Worm (Caenorhabditis elegans) whole organism, L2 larva: ENCODE results near the gene pan-1.
A peak's percentile ranks its signal among the peaks of the same experiment; 100 is the strongest.

Experiments used
- C34F6.9 ChIP-seq: fragments of 150-350 bp; optimal IDR thresholded peaks from 2 replicates; lab custom pipeline; 2014; ENCODE audit warnings: missing biosample characterization, missing genetic modification characterization
- F13H6.1 ChIP-seq: sonication (generic microtip); optimal IDR thresholded peaks from 2 replicates; lab custom pipeline; 2016; ENCODE audit warnings: missing genetic modification characterization, missing compliant biosample characterization
- R02D3.7 ChIP-seq: fragments of 150-350 bp; optimal IDR thresholded peaks from 2 replicates; lab custom pipeline; 2014; ENCODE audit warnings: missing biosample characterization, missing genetic modification characterization
- Y55F3AM.14 ChIP-seq: fragments of 200-800 bp; sonication (Bioruptor generic); optimal IDR thresholded peaks from 2 replicates; lab custom pipeline; 2018; ENCODE audit warnings: mild to moderate bottlenecking, missing genetic modification characterization, missing compliant biosample characterization
- ZK546.5 ChIP-seq: sonication (generic microtip); optimal IDR thresholded peaks from 2 replicates; lab custom pipeline; 2017; ENCODE audit warnings: missing biosample characterization, missing genetic modification characterization
- alr-1 ChIP-seq: fragments of 150-350 bp; optimal IDR thresholded peaks from 2 replicates; lab custom pipeline; 2014; ENCODE audit warnings: missing biosample characterization, missing genetic modification characterization
- ceh-82 ChIP-seq: fragments of 150-350 bp; optimal IDR thresholded peaks from 2 replicates; lab custom pipeline; 2014; ENCODE audit warnings: missing biosample characterization, missing genetic modification characterization
- crh-2 ChIP-seq: sonication (generic microtip); optimal IDR thresholded peaks from 2 replicates; lab custom pipeline; 2017; ENCODE audit warnings: missing biosample characterization, missing genetic modification characterization
- egl-27 ChIP-seq: sonication (generic microtip); optimal IDR thresholded peaks from 3 replicates; lab custom pipeline; 2017; ENCODE audit warnings: missing biosample characterization, missing genetic modification reagents, missing genetic modification characterization
- elt-1 ChIP-seq: fragments of 150-350 bp; optimal IDR thresholded peaks from 2 replicates; lab custom pipeline; 2014; ENCODE audit warnings: missing biosample characterization, missing genetic modification characterization
- elt-3 ChIP-seq: sonication (generic microtip); optimal IDR thresholded peaks from 2 replicates; lab custom pipeline; 2017; ENCODE audit warnings: missing biosample characterization, missing genetic modification characterization
- fos-1 ChIP-seq: fragments of 150-350 bp; optimal IDR thresholded peaks from 2 replicates; lab custom pipeline; 2014; ENCODE audit warnings: missing biosample characterization, missing genetic modification characterization
- gmeb-1 ChIP-seq: fragments of 150-350 bp; optimal IDR thresholded peaks from 2 replicates; lab custom pipeline; 2014; ENCODE audit warnings: missing biosample characterization, missing genetic modification characterization
- lin-11 ChIP-seq: fragments of 150-350 bp; sonication (generic microtip); optimal IDR thresholded peaks from 2 replicates; lab custom pipeline; 2014; ENCODE audit warnings: missing biosample characterization, missing genetic modification characterization, inconsistent platforms, mixed read lengths
- lin-13 ChIP-seq: fragments of 150-350 bp; optimal IDR thresholded peaks from 2 replicates; lab custom pipeline; 2014; ENCODE audit warnings: missing biosample characterization, missing genetic modification reagents, missing genetic modification characterization
- lin-39 ChIP-seq: fragments of 150-350 bp; optimal IDR thresholded peaks from 2 replicates; lab custom pipeline; 2014; ENCODE audit warnings: missing biosample characterization, missing genetic modification reagents, missing genetic modification characterization
- lsy-2 ChIP-seq, 2 experiments: fragments of 150-350 bp in 1 of 2; sonication (generic microtip) in 1 of 2; optimal IDR thresholded peaks; 2 replicates each; lab custom pipeline; 2014 to 2017; ENCODE audit warnings: missing biosample characterization in 2 of 2, missing genetic modification characterization in 2 of 2
- mbf-1 ChIP-seq: sonication (generic microtip); optimal IDR thresholded peaks from 2 replicates; lab custom pipeline; 2017; ENCODE audit warnings: missing biosample characterization, missing genetic modification characterization
- mdl-1 ChIP-seq, 2 experiments: fragments of 150-350 bp in 1 of 2; sonication (generic microtip) in 1 of 2; optimal IDR thresholded peaks; 2 replicates each; lab custom pipeline; 2017; ENCODE audit warnings: missing biosample characterization in 2 of 2, missing genetic modification characterization in 2 of 2
- nhr-10 ChIP-seq: sonication (generic microtip); optimal IDR thresholded peaks from 2 replicates; lab custom pipeline; 2017; ENCODE audit warnings: missing biosample characterization, missing genetic modification characterization
- nhr-11 ChIP-seq: fragments of 150-350 bp; optimal IDR thresholded peaks from 2 replicates; lab custom pipeline; 2014; ENCODE audit warnings: missing biosample characterization, missing genetic modification characterization
- nhr-12 ChIP-seq: fragments of 150-350 bp; optimal IDR thresholded peaks from 2 replicates; lab custom pipeline; 2014; ENCODE audit warnings: missing biosample characterization, missing genetic modification characterization
- nhr-21 ChIP-seq: fragments of 150-350 bp; optimal IDR thresholded peaks from 2 replicates; lab custom pipeline; 2014; ENCODE audit warnings: missing biosample characterization, missing genetic modification characterization
- nhr-23 ChIP-seq: fragments of 150-350 bp; optimal IDR thresholded peaks from 2 replicates; lab custom pipeline; 2014; ENCODE audit warnings: missing biosample characterization, missing genetic modification reagents, missing genetic modification characterization
- nhr-237 ChIP-seq: fragments of 150-350 bp; optimal IDR thresholded peaks from 2 replicates; lab custom pipeline; 2014; ENCODE audit warnings: missing biosample characterization, missing genetic modification characterization
- nhr-6 ChIP-seq: fragments of 150-350 bp; optimal IDR thresholded peaks from 2 replicates; lab custom pipeline; 2014; ENCODE audit warnings: missing biosample characterization, missing genetic modification characterization
- nhr-77 ChIP-seq: fragments of 150-350 bp; optimal IDR thresholded peaks from 2 replicates; lab custom pipeline; 2014; ENCODE audit warnings: missing biosample characterization, missing genetic modification characterization
- peb-1 ChIP-seq: fragments of 150-350 bp; optimal IDR thresholded peaks from 2 replicates; lab custom pipeline; 2014; ENCODE audit warnings: missing biosample characterization, missing genetic modification characterization
- sem-4 ChIP-seq: fragments of 150-350 bp; optimal IDR thresholded peaks from 2 replicates; lab custom pipeline; 2014; ENCODE audit warnings: missing biosample characterization, missing genetic modification reagents, missing genetic modification characterization
- skn-1 ChIP-seq: sonication (generic microtip); optimal IDR thresholded peaks from 2 replicates; lab custom pipeline; 2017; ENCODE audit warnings: missing biosample characterization, missing genetic modification characterization
- sma-3 ChIP-seq: sonication (generic microtip); optimal IDR thresholded peaks from 2 replicates; lab custom pipeline; 2016; ENCODE audit warnings: missing genetic modification reagents, missing genetic modification characterization, missing compliant biosample characterization
- sma-9 ChIP-seq, 2 experiments: fragments of 150-350 bp in 1 of 2; sonication (generic microtip) in 1 of 2; optimal IDR thresholded peaks; 2 replicates each; lab custom pipeline; 2014 to 2016; ENCODE audit warnings: missing genetic modification characterization in 2 of 2, mild to moderate bottlenecking in 1 of 2, missing biosample characterization in 1 of 2, missing compliant biosample characterization in 1 of 2, missing genetic modification reagents in 1 of 2, moderate library complexity in 1 of 2
- unc-39 ChIP-seq: fragments of 150-350 bp; optimal IDR thresholded peaks from 2 replicates; lab custom pipeline; 2014; ENCODE audit warnings: missing biosample characterization, missing genetic modification characterization
- unc-55 ChIP-seq: fragments of 150-350 bp; sonication (generic microtip); optimal IDR thresholded peaks from 3 replicates; lab custom pipeline; 2014; ENCODE audit warnings: missing biosample characterization, missing genetic modification reagents, missing genetic modification characterization
- unc-62 ChIP-seq: fragments of 150-350 bp; optimal IDR thresholded peaks from 2 replicates; lab custom pipeline; 2014; ENCODE audit warnings: missing biosample characterization, missing genetic modification reagents, missing genetic modification characterization
- zag-1 ChIP-seq: fragments of 150-350 bp; optimal IDR thresholded peaks from 2 replicates; lab custom pipeline; 2014; ENCODE audit warnings: missing biosample characterization, missing genetic modification characterization
- ztf-1 ChIP-seq: fragments of 200-800 bp; sonication (Bioruptor generic); conservative IDR thresholded peaks from 2 replicates; pipeline ENCODE4 v1.3.6; 2022; ENCODE audit warnings: missing genetic modification characterization, missing compliant biosample characterization
- ztf-11 ChIP-seq: sonication (generic microtip); optimal IDR thresholded peaks from 2 replicates; lab custom pipeline; 2017; ENCODE audit warnings: missing biosample characterization, missing genetic modification characterization
- ztf-4 ChIP-seq: fragments of 150-350 bp; optimal IDR thresholded peaks from 2 replicates; lab custom pipeline; 2014; ENCODE audit warnings: missing biosample characterization, missing genetic modification characterization

The pan-1 gene

ce11 chrIII:4552872-4553271, 9.7 kb upstream of the pan-1 start:
- no peak for TF ChIP-seq nhr-6
- no peak for TF ChIP-seq elt-3
- no peak for TF ChIP-seq lin-39
- no peak for TF ChIP-seq unc-39 (tag; lab: Kevin White, UChicago)
- TF ChIP-seq ztf-1 (GFP tag; lab: Robert Waterston, UW) = no peak
- no peak for TF ChIP-seq F13H6.1 (tag; lab: Kevin White, UChicago)
- TF ChIP-seq fos-1 (tag; lab: Kevin White, UChicago) = peak; percentile 21
- no peak for TF ChIP-seq crh-2 (tag; lab: Kevin White, UChicago)

- no peak for TF ChIP-seq nhr-23
- no peak for TF ChIP-seq nhr-11
- TF ChIP-seq gmeb-1 = no peak
- TF ChIP-seq ztf-1 (GFP tag; lab: Robert Waterston, UW) = no peak
- no peak for TF ChIP-seq zag-1 (tag; lab: Kevin White, UChicago)
- no peak for TF ChIP-seq sem-4 (tag; lab: Kevin White, UChicago)
- TF ChIP-seq lin-11 = no peak
- TF ChIP-seq lin-13 (GFP tag; lab: Kevin White, UChicago) = no peak
- TF ChIP-seq unc-55 = no peak
- no peak for TF ChIP-seq sma-3 (GFP tag; lab: Kevin White, UChicago)
- no peak for TF ChIP-seq ztf-11
Measured at ce11 chrIII:4553316-4553715, 9.2 kb upstream of the pan-1 start, which contains the start of gene imph-1. TSS of gene imph-1 (plus strand) at chrIII:4553616.

DNA sequence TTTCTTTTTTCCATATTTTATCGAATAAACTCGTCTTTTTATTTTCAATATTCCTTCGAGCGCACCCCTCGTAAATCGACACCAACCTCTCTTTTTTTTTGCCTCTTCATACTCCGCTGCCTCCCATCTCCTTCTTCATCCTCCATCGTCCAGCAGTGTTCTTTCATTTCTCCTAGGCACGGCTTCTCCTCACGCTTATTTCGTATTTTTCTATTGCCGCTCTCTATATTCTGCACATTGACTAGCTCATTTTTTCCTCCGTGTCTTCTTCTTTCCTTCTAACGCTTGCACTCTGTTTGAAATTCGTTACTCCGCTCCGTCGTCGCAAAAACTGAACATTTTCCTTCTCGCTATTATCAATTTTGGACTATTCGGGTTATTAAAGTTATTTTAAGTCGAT, 7.2 kb upstream of the pan-1 start:
- no peak for TF ChIP-seq unc-62
- no peak for TF ChIP-seq ZK546.5
- no peak for TF ChIP-seq mdl-1 (tag; optimal IDR thresholded peaks at IDR 0.05; lab: Kevin White, UChicago)
- no peak for TF ChIP-seq sem-4 (tag; lab: Kevin White, UChicago)
- TF ChIP-seq nhr-11 = no peak
- no peak for TF ChIP-seq sma-9 (GFP tag; optimal IDR thresholded peaks at IDR 0.05; lab: Kevin White, UChicago)
- TF ChIP-seq sma-9 (tag; optimal IDR thresholded peaks at IDR 0.05; lab: Kevin White, UChicago) = no peak
- TF ChIP-seq nhr-23 = no peak
- TF ChIP-seq nhr-10 (tag; lab: Kevin White, UChicago) = no peak
- no peak for TF ChIP-seq alr-1 (tag; lab: Kevin White, UChicago)
- TF ChIP-seq ceh-82 (tag; lab: Kevin White, UChicago) = no peak
- no peak for TF ChIP-seq Y55F3AM.14 (GFP tag; lab: Kevin White, UChicago)
- no peak for TF ChIP-seq skn-1 (tag; lab: Kevin White, UChicago)
- TF ChIP-seq lsy-2 (tag; optimal IDR thresholded peaks at IDR 0.05; lab: Kevin White, UChicago) = peak in 1 of 2 experiments; percentile 30
- peak; percentile 61 for TF ChIP-seq unc-55
- TF ChIP-seq elt-1 (tag; lab: Kevin White, UChicago) = no peak
- TF ChIP-seq zag-1 (tag; lab: Kevin White, UChicago) = no peak
- TF ChIP-seq elt-3 = no peak
- no peak for TF ChIP-seq peb-1 (tag; lab: Kevin White, UChicago)
- no peak for TF ChIP-seq egl-27 (tag; lab: Kevin White, UChicago)
- TF ChIP-seq nhr-21 (tag; lab: Kevin White, UChicago) = no peak
- no peak for TF ChIP-seq ztf-4 (tag; lab: Kevin White, UChicago)
- no peak for TF ChIP-seq unc-39 (tag; lab: Kevin White, UChicago)
- no peak for TF ChIP-seq mbf-1
- no peak for TF ChIP-seq gmeb-1
- TF ChIP-seq nhr-12 (tag; lab: Kevin White, UChicago) = no peak
- no peak for TF ChIP-seq nhr-237 (tag; lab: Kevin White, UChicago)
- TF ChIP-seq ztf-11 = no peak
- TF ChIP-seq sma-3 (GFP tag; lab: Kevin White, UChicago) = no peak
- no peak for TF ChIP-seq nhr-77 (tag; lab: Kevin White, UChicago)
- peak; percentile 45 for TF ChIP-seq C34F6.9 (tag; lab: Kevin White, UChicago)
- peak; percentile 14 for TF ChIP-seq F13H6.1 (tag; lab: Kevin White, UChicago)
- TF ChIP-seq crh-2 (tag; lab: Kevin White, UChicago) = no peak
- TF ChIP-seq R02D3.7 (tag; lab: Kevin White, UChicago) = no peak
